Fruit fly (Drosophila melanogaster): ENCODE results near the gene CG14043.

The CG14043 gene

dm6 chr2L:4995010-4995836, 23.7 kb downstream of the CG14043 start:
- TF ChIP-seq Myc (optimal IDR thresholded peaks at IDR 0.05): no peak
- TF ChIP-seq h (optimal IDR thresholded peaks at IDR 0.05): no peak
- TF ChIP-seq ttk (optimal IDR thresholded peaks at IDR 0.05): no peak
- TF ChIP-seq Sin3A (optimal IDR thresholded peaks at IDR 0.05): no peak
- TF ChIP-seq psq (optimal IDR thresholded peaks at IDR 0.05): no peak
- TF ChIP-seq insv (optimal IDR thresholded peaks at IDR 0.05): no peak

- no peak for TF ChIP-seq insv (optimal IDR thresholded peaks at IDR 0.05)
- no peak for TF ChIP-seq Sin3A (optimal IDR thresholded peaks at IDR 0.05)
- TF ChIP-seq Myc (optimal IDR thresholded peaks at IDR 0.05): no peak
- TF ChIP-seq psq (optimal IDR thresholded peaks at IDR 0.05): no peak
- no peak for TF ChIP-seq h (optimal IDR thresholded peaks at IDR 0.05)
- TF ChIP-seq ttk (optimal IDR thresholded peaks at IDR 0.05): no peak
These were observed 24.3 kb downstream of the CG14043 start for dm6 chr2L:4995837-4996136.

dm6 chr2L:4996283-4996922, 24.9 kb downstream of the CG14043 start:
- TF ChIP-seq ttk (optimal IDR thresholded peaks at IDR 0.05) (no peak), Myc (optimal IDR thresholded peaks at IDR 0.05) (no peak), h (optimal IDR thresholded peaks at IDR 0.05) (no peak), insv (optimal IDR thresholded peaks at IDR 0.05) (no peak), Sin3A (optimal IDR thresholded peaks at IDR 0.05) (no peak), psq (optimal IDR thresholded peaks at IDR 0.05) (no peak)

dm6 chr2L:4997401-4998259, 26.1 kb downstream of the CG14043 start:
- TF ChIP-seq insv (optimal IDR thresholded peaks at IDR 0.05) (no peak), psq (optimal IDR thresholded peaks at IDR 0.05) (no peak), Sin3A (optimal IDR thresholded peaks at IDR 0.05) (no peak), h (optimal IDR thresholded peaks at IDR 0.05) (no peak), ttk (optimal IDR thresholded peaks at IDR 0.05) (no peak), Myc (optimal IDR thresholded peaks at IDR 0.05) (no peak)

- no peak for TF ChIP-seq h (optimal IDR thresholded peaks at IDR 0.05)
- TF ChIP-seq insv (optimal IDR thresholded peaks at IDR 0.05): no peak
- TF ChIP-seq Myc (optimal IDR thresholded peaks at IDR 0.05): no peak
- TF ChIP-seq ttk (optimal IDR thresholded peaks at IDR 0.05): no peak
- no peak for TF ChIP-seq Sin3A (optimal IDR thresholded peaks at IDR 0.05)
- TF ChIP-seq psq (optimal IDR thresholded peaks at IDR 0.05): no peak
These were observed 26.7 kb downstream of the CG14043 start for dm6 chr2L:4998260-4998560.

- TF ChIP-seq psq (optimal IDR thresholded peaks at IDR 0.05) (no peak), insv (optimal IDR thresholded peaks at IDR 0.05) (no peak)
These were observed 27.2 kb downstream of the CG14043 start for dm6 chr2L:4998571-4999191.

- TF ChIP-seq h (optimal IDR thresholded peaks at IDR 0.05) (no peak), ttk (optimal IDR thresholded peaks at IDR 0.05) (no peak), Myc (optimal IDR thresholded peaks at IDR 0.05) (no peak), psq (optimal IDR thresholded peaks at IDR 0.05) (no peak), insv (optimal IDR thresholded peaks at IDR 0.05) (no peak), Sin3A (optimal IDR thresholded peaks at IDR 0.05) (no peak)
These were observed 28.0 kb downstream of the CG14043 start for dm6 chr2L:4999389-5000032.

- TF ChIP-seq Myc (optimal IDR thresholded peaks at IDR 0.05) (no peak), h (optimal IDR thresholded peaks at IDR 0.05) (no peak), insv (optimal IDR thresholded peaks at IDR 0.05) (no peak), ttk (optimal IDR thresholded peaks at IDR 0.05) (no peak), psq (optimal IDR thresholded peaks at IDR 0.05) (no peak), Sin3A (optimal IDR thresholded peaks at IDR 0.05) (no peak)
These were observed 28.9 kb downstream of the CG14043 start for dm6 chr2L:5000287-5000871.

dm6 chr2L:5000919-5001581, 29.5 kb downstream of the CG14043 start:
- TF ChIP-seq h (optimal IDR thresholded peaks at IDR 0.05): no peak
- no peak for TF ChIP-seq Sin3A (optimal IDR thresholded peaks at IDR 0.05)
- no peak for TF ChIP-seq insv (optimal IDR thresholded peaks at IDR 0.05)
- TF ChIP-seq ttk (optimal IDR thresholded peaks at IDR 0.05): no peak
- no peak for TF ChIP-seq Myc (optimal IDR thresholded peaks at IDR 0.05)
- TF ChIP-seq psq (optimal IDR thresholded peaks at IDR 0.05): no peak

- TF ChIP-seq h (optimal IDR thresholded peaks at IDR 0.05) (no peak), Myc (optimal IDR thresholded peaks at IDR 0.05) (no peak), Sin3A (optimal IDR thresholded peaks at IDR 0.05) (no peak)
These were observed 30.1 kb downstream of the CG14043 start for dm6 chr2L:5001582-5001929.

- TF ChIP-seq ttk (optimal IDR thresholded peaks at IDR 0.05) (no peak), psq (optimal IDR thresholded peaks at IDR 0.05) (no peak), h (optimal IDR thresholded peaks at IDR 0.05) (no peak), Sin3A (optimal IDR thresholded peaks at IDR 0.05) (no peak), insv (optimal IDR thresholded peaks at IDR 0.05) (no peak), Myc (optimal IDR thresholded peaks at IDR 0.05) (no peak)
These were observed 30.5 kb downstream of the CG14043 start for dm6 chr2L:5002031-5002430.
